Fruit fly (Drosophila melanogaster) whole organism, pupa: ENCODE data around the gene mldr.

ENCODE experiments used
- CG10348 ChIP-seq: fragments of 200-800 bp; sonication (Bioruptor generic); IDR thresholded peaks from 2 replicates; pipeline ENCODE4 v1.3.6; 2022; ENCODE audit warnings: missing biosample characterization, missing genetic modification characterization
- CG12605 ChIP-seq: fragments of 200-800 bp; sonication (Bioruptor generic); IDR thresholded peaks from 2 replicates; pipeline ENCODE4 v1.3.6; 2022; ENCODE audit warnings: missing biosample characterization, missing genetic modification characterization
- CG15710 ChIP-seq: fragments of 200-800 bp; sonication (Bioruptor generic); optimal IDR thresholded peaks from 2 replicates; lab custom pipeline; 2018; ENCODE audit warnings: missing biosample characterization, mild to moderate bottlenecking, missing genetic modification characterization, moderate library complexity
- CG32121 ChIP-seq: fragments of 200-800 bp; sonication (Bioruptor generic); IDR thresholded peaks from 2 replicates; pipeline ENCODE4 v1.3.6; 2022; ENCODE audit warnings: missing biosample characterization, missing genetic modification characterization
- CG8159 ChIP-seq: fragments of 200-800 bp; sonication (Bioruptor generic); optimal IDR thresholded peaks from 3 replicates; lab custom pipeline; 2018; ENCODE audit warnings: missing biosample characterization, mild to moderate bottlenecking, missing genetic modification characterization, moderate library complexity
- CG9948 ChIP-seq: fragments of 200-800 bp; sonication (Bioruptor generic); optimal IDR thresholded peaks from 2 replicates; lab custom pipeline; 2018; ENCODE audit warnings: missing biosample characterization, mild to moderate bottlenecking, missing genetic modification characterization, moderate library complexity
- EcR ChIP-seq: fragments of 200-800 bp; sonication (Bioruptor generic); optimal IDR thresholded peaks from 3 replicates; lab custom pipeline; 2019; ENCODE audit warnings: missing biosample characterization, missing genetic modification characterization, mild to moderate bottlenecking, moderate library complexity, missing genetic modification reagents
- Pif1B ChIP-seq: fragments of 200-800 bp; sonication (Bioruptor generic); optimal IDR thresholded peaks from 3 replicates; lab custom pipeline; 2016; ENCODE audit warnings: missing biosample characterization, missing genetic modification characterization
- gl ChIP-seq: fragments of 200-800 bp; sonication (Bioruptor generic); optimal IDR thresholded peaks from 2 replicates; lab custom pipeline; 2018; ENCODE audit warnings: missing biosample characterization, mild to moderate bottlenecking, missing genetic modification characterization

DNA sequence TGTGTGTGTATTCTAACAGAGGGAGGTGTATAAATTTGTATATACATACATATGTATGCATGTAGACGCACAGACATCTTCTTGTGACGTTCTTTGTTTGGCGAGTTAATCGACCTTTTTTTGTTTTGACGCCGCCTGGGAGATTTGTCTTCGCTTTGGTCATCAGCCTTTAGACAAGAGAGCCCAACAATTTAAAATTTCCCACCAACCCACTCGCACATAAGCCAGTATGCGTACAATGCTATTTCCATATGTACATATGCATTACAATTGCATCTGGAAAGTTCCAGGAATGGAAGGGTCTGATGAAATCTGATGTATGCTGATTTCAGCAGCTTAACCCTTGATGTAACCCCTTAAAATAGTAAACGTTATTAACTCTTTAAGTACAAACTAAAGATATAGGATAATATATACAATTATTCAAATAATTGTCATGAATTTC, 11.5 kb upstream of the mldr start, which contains the start of gene Ubi-p5E:
- TF ChIP-seq CG15710 (tag; lab: Kevin White, UChicago) = no peak
- no peak for TF ChIP-seq CG8159 (tag; lab: Kevin White, UChicago)
- TF ChIP-seq Pif1B (GFP tag; lab: Kevin White, UChicago) = no peak
- no peak for TF ChIP-seq CG10348 (GFP tag; lab: Robert Waterston, UW)
- TF ChIP-seq EcR (GFP tag; lab: Kevin White, UChicago) = peak; percentile 90
- 0 out of 2 replicates have a peak, but pooled peaks have one; percentile 14 for TF ChIP-seq CG12605 (GFP tag; lab: Robert Waterston, UW)
- TF ChIP-seq gl (tag; lab: Kevin White, UChicago) = no peak
- no peak for TF ChIP-seq CG32121 (GFP tag; lab: Robert Waterston, UW)
- no peak for TF ChIP-seq CG9948
